Worm (Caenorhabditis elegans): Measurements from ENCODE around the gene morc-1.

DNA sequence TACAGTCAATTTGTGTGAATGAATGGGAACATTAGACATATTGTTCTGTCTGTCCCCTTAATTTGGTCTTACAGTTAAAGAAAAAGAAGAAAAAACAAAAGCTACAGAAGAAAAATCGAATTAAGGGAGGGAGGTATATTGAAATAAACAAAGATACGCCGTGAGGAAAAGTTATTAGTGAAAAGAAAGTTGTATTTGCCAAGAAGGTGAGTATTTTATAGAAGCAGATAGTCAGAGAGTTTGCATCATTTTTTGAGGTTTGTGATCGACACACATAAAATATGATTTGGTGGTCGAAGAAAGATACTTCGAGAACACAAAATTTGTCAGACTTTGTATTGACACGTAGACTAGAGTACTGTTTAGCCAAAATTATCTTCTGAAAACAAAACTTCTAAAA lies 6.4 kb downstream of the morc-1 start:
- TF ChIP-seq ztf-23 (GFP tag; IDR thresholded peaks at IDR 0.05) (no peak), T22C8.4 (GFP tag; IDR thresholded peaks at IDR 0.05) (no peak), ztf-29 (GFP tag; IDR thresholded peaks at IDR 0.05) (no peak), tab-1 (GFP tag; IDR thresholded peaks at IDR 0.05) (no peak), ref-1 (GFP tag; conservative IDR thresholded peaks at IDR 0.05) (no peak), med-1 (GFP tag; optimal IDR thresholded peaks at IDR 0.05; ENCODE audit: insufficient read depth) (no peak)
